Fruit fly (Drosophila melanogaster) whole organism, embryonic: ENCODE results near the gene eIF3h.
A peak's percentile ranks its signal among the peaks of the same experiment; 100 is the strongest.

Experiments used
- ATbp ChIP-seq: fragments of 200-800 bp; sonication (Bioruptor generic); optimal IDR thresholded peaks from 2 replicates; lab custom pipeline; 2017; ENCODE audit warnings: missing biosample characterization, mild to moderate bottlenecking, missing genetic modification characterization, missing genetic modification reagents
- CG10274 ChIP-seq: fragments of 200-800 bp; sonication (Bioruptor generic); optimal IDR thresholded peaks from 3 replicates; lab custom pipeline; 2017; ENCODE audit warnings: missing biosample characterization, mild to moderate bottlenecking, missing genetic modification characterization
- CG11093 ChIP-seq: fragments of 200-800 bp; sonication (Bioruptor generic); IDR thresholded peaks from 3 replicates; pipeline ENCODE4 v1.3.6; 2022; ENCODE audit warnings: missing biosample characterization, missing genetic modification characterization
- CG12942 ChIP-seq: fragments of 200-800 bp; sonication (Bioruptor generic); optimal IDR thresholded peaks from 3 replicates; lab custom pipeline; 2016; ENCODE audit warnings: missing biosample characterization, missing genetic modification characterization
- CG13287 ChIP-seq: fragments of 200-800 bp; sonication (Bioruptor generic); IDR thresholded peaks from 2 replicates; pipeline ENCODE4 v1.3.6; 2022; ENCODE audit warnings: missing biosample characterization, missing genetic modification characterization; ENCODE audit not compliant: partially characterized antibody
- CG13624 ChIP-seq: fragments of 200-800 bp; sonication (Bioruptor generic); optimal IDR thresholded peaks from 2 replicates; lab custom pipeline; 2016; ENCODE audit warnings: missing biosample characterization, missing genetic modification characterization
- CG13894 ChIP-seq: fragments of 200-800 bp; sonication (Bioruptor generic); optimal IDR thresholded peaks from 3 replicates; lab custom pipeline; 2018; ENCODE audit warnings: missing biosample characterization, mild to moderate bottlenecking, missing genetic modification characterization, moderate library complexity
- CG14860 ChIP-seq: fragments of 200-800 bp; sonication (Bioruptor generic); IDR thresholded peaks from 3 replicates; pipeline ENCODE4 v1.3.6; 2022; ENCODE audit warnings: missing biosample characterization, missing genetic modification characterization; ENCODE audit not compliant: partially characterized antibody
- CG15073 ChIP-seq: fragments of 200-800 bp; sonication (Bioruptor generic); optimal IDR thresholded peaks from 2 replicates; lab custom pipeline; 2016; ENCODE audit warnings: missing biosample characterization, missing genetic modification characterization
- CG1529 ChIP-seq: fragments of 200-800 bp; sonication (Bioruptor generic); optimal IDR thresholded peaks from 3 replicates; lab custom pipeline; 2018; ENCODE audit warnings: missing biosample characterization, missing genetic modification characterization
- CG1603 ChIP-seq: fragments of 200-800 bp; sonication (Bioruptor generic); optimal IDR thresholded peaks from 2 replicates; lab custom pipeline; 2019; ENCODE audit warnings: missing biosample characterization, mild to moderate bottlenecking, missing genetic modification characterization, moderate library complexity
- CG2875 ChIP-seq: fragments of 200-800 bp; sonication (Bioruptor generic); optimal IDR thresholded peaks from 2 replicates; lab custom pipeline; 2017; ENCODE audit warnings: missing biosample characterization, mild to moderate bottlenecking, missing genetic modification characterization, missing genetic modification reagents
- CG32532 ChIP-seq: fragments of 200-800 bp; sonication (Bioruptor generic); IDR thresholded peaks from 2 replicates; pipeline ENCODE4 v1.3.6; 2022; ENCODE audit warnings: missing biosample characterization, missing genetic modification characterization
- CG3995 ChIP-seq: fragments of 200-800 bp; sonication (Bioruptor generic); optimal IDR thresholded peaks from 3 replicates; lab custom pipeline; 2016; ENCODE audit warnings: missing biosample characterization, missing genetic modification characterization
- CG42726 ChIP-seq: fragments of 200-800 bp; sonication (Bioruptor generic); IDR thresholded peaks from 2 replicates; pipeline ENCODE4 v1.3.6; 2022; ENCODE audit warnings: missing biosample characterization, missing genetic modification characterization; ENCODE audit not compliant: partially characterized antibody
- CG5953 ChIP-seq: fragments of 200-800 bp; sonication (Bioruptor generic); IDR thresholded peaks from 2 replicates; pipeline ENCODE4 v1.3.6; 2022; ENCODE audit warnings: missing biosample characterization, missing genetic modification characterization
- CG6689 ChIP-seq: fragments of 200-800 bp; sonication (Bioruptor generic); IDR thresholded peaks from 2 replicates; pipeline ENCODE4 v1.3.6; 2022; ENCODE audit warnings: missing biosample characterization, missing genetic modification characterization
- CG7839 ChIP-seq: fragments of 200-800 bp; sonication (Bioruptor generic); optimal IDR thresholded peaks from 3 replicates; lab custom pipeline; 2018; ENCODE audit warnings: missing biosample characterization, mild to moderate bottlenecking, missing genetic modification characterization, moderate library complexity
- CG9215 ChIP-seq: fragments of 200-800 bp; sonication (Bioruptor generic); IDR thresholded peaks from 2 replicates; pipeline ENCODE4 v1.3.6; 2022; ENCODE audit warnings: missing biosample characterization, missing genetic modification characterization
- CG9437 ChIP-seq: fragments of 200-800 bp; sonication (Bioruptor generic); optimal IDR thresholded peaks from 2 replicates; lab custom pipeline; 2018; ENCODE audit warnings: missing biosample characterization, mild to moderate bottlenecking, missing genetic modification characterization
- D ChIP-seq, 2 experiments: fragments of 200-800 bp in 1 of 2; fragments of >200 bp in 1 of 2; sonication (Bioruptor generic) in 1 of 2; optimal IDR thresholded peaks; 2 replicates in 1 of 2; 3 replicates in 1 of 2; lab custom pipeline; 2017; ENCODE audit warnings: mild to moderate bottlenecking in 1 of 2, missing biosample characterization in 1 of 2, missing genetic modification characterization in 1 of 2, missing genetic modification reagents in 1 of 2
- Dfd ChIP-seq, 2 experiments: fragments of >200 bp; optimal IDR thresholded peaks; 2 replicates each; lab custom pipeline; 2017; ENCODE audit warnings: missing biosample characterization in 2 of 2, missing genetic modification characterization in 2 of 2
- Dll ChIP-seq: fragments of 200-800 bp; sonication (Bioruptor generic); IDR thresholded peaks from 4 replicates; pipeline ENCODE4 v1.3.6; 2022; ENCODE audit warnings: missing biosample characterization, missing genetic modification characterization; ENCODE audit not compliant: partially characterized antibody
- Ets65A ChIP-seq: fragments of 200-800 bp; sonication (Bioruptor generic); peaks from one replicate; lab custom pipeline; 2016; ENCODE audit warnings: missing biosample characterization, missing genetic modification characterization
- Lpt ChIP-seq: fragments of >200 bp; optimal IDR thresholded peaks from 2 replicates; lab custom pipeline; 2018; ENCODE audit warnings: missing biosample characterization, missing genetic modification characterization
- Med ChIP-seq: fragments of 200-800 bp; sonication (Bioruptor generic); peaks from one replicate; lab custom pipeline; 2016; ENCODE audit warnings: missing biosample characterization, missing genetic modification characterization, mild to moderate bottlenecking, inconsistent platforms, moderate library complexity
- Myb ChIP-seq: fragments of 200-800 bp; sonication (Bioruptor generic); optimal IDR thresholded peaks from 2 replicates; lab custom pipeline; 2016; ENCODE audit warnings: missing biosample characterization, missing genetic modification characterization
- NC2β ChIP-seq: fragments of 200-800 bp; sonication (Bioruptor generic); optimal IDR thresholded peaks from 2 replicates; lab custom pipeline; 2016; ENCODE audit warnings: missing biosample characterization, missing genetic modification characterization
- Scr ChIP-seq: fragments of 200-800 bp; sonication (Bioruptor generic); IDR thresholded peaks from 2 replicates; pipeline ENCODE4 v1.3.6; 2022; ENCODE audit warnings: missing biosample characterization, missing genetic modification characterization; ENCODE audit not compliant: partially characterized antibody
- Stat92E ChIP-seq, 3 experiments: fragments of >200 bp in 2 of 3; fragments of 200-800 bp in 1 of 3; sonication (Bioruptor generic) in 1 of 3; optimal IDR thresholded peaks; 2 replicates each; lab custom pipeline; 2017 to 2019; ENCODE audit warnings: missing biosample characterization in 3 of 3, missing genetic modification characterization in 3 of 3, mild to moderate bottlenecking in 1 of 3, moderate library complexity in 1 of 3
- ac ChIP-seq: fragments of 200-800 bp; sonication (Bioruptor generic); optimal IDR thresholded peaks from 3 replicates; lab custom pipeline; 2017; ENCODE audit warnings: missing biosample characterization, mild to moderate bottlenecking, missing genetic modification characterization
- ash1 ChIP-seq: fragments of 200-800 bp; sonication (Bioruptor generic); optimal IDR thresholded peaks from 2 replicates; lab custom pipeline; 2018; ENCODE audit warnings: missing biosample characterization, mild to moderate bottlenecking, missing genetic modification characterization
- ato ChIP-seq: fragments of 200-800 bp; sonication (Bioruptor generic); IDR thresholded peaks from 2 replicates; pipeline ENCODE4 v1.3.6; 2022; ENCODE audit warnings: missing biosample characterization, missing genetic modification characterization; ENCODE audit not compliant: partially characterized antibody
- az2 ChIP-seq: fragments of 200-800 bp; sonication (Bioruptor generic); optimal IDR thresholded peaks from 3 replicates; lab custom pipeline; 2016; ENCODE audit warnings: missing biosample characterization, missing genetic modification characterization
- dysf ChIP-seq: fragments of 200-800 bp; sonication (Bioruptor generic); IDR thresholded peaks from 3 replicates; pipeline ENCODE4 v1.3.6; 2022; ENCODE audit warnings: missing biosample characterization, missing genetic modification characterization
- gcm2 ChIP-seq: fragments of 200-800 bp; sonication (Bioruptor generic); optimal IDR thresholded peaks from 2 replicates; lab custom pipeline; 2016; ENCODE audit warnings: missing biosample characterization, missing genetic modification characterization
- gsb ChIP-seq: fragments of 200-800 bp; sonication (Bioruptor generic); IDR thresholded peaks from 2 replicates; pipeline ENCODE4 v1.3.6; 2022; ENCODE audit warnings: missing biosample characterization, missing genetic modification characterization
- gt ChIP-seq: fragments of 200-800 bp; sonication (Bioruptor generic); IDR thresholded peaks from 2 replicates; pipeline ENCODE4 v1.3.6; 2022; ENCODE audit warnings: missing biosample characterization, missing genetic modification characterization
- hb ChIP-seq: fragments of 200-800 bp; sonication (Bioruptor generic); IDR thresholded peaks from 3 replicates; pipeline ENCODE4 v1.3.6; 2022; ENCODE audit warnings: missing biosample characterization, missing genetic modification characterization; ENCODE audit not compliant: partially characterized antibody
- lbe ChIP-seq: fragments of 200-800 bp; sonication (Bioruptor generic); optimal IDR thresholded peaks from 2 replicates; lab custom pipeline; 2016; ENCODE audit warnings: missing biosample characterization, mild to moderate bottlenecking, missing genetic modification characterization
- mam ChIP-seq: fragments of 200-800 bp; sonication (Bioruptor generic); optimal IDR thresholded peaks from 3 replicates; lab custom pipeline; 2016; ENCODE audit warnings: missing biosample characterization, missing genetic modification characterization
- nau ChIP-seq: fragments of 200-800 bp; sonication (Bioruptor generic); optimal IDR thresholded peaks from 3 replicates; lab custom pipeline; 2017; ENCODE audit warnings: missing biosample characterization, mild to moderate bottlenecking, missing genetic modification characterization, missing genetic modification reagents
- oc ChIP-seq: fragments of 200-800 bp; sonication (Bioruptor generic); optimal IDR thresholded peaks from 2 replicates; lab custom pipeline; 2018; ENCODE audit warnings: missing biosample characterization, mild to moderate bottlenecking, missing genetic modification characterization, moderate library complexity
- pan ChIP-seq, 4 experiments: fragments of >200 bp in 3 of 4; fragments of 200-800 bp in 1 of 4; sonication (Bioruptor generic) in 1 of 4; optimal IDR thresholded peaks in 3 of 4; IDR thresholded peaks in 1 of 4; 2 replicates each; pipeline versions ENCODE4 v1.3.6 to Lab custom; 2017 to 2022; ENCODE audit warnings: missing biosample characterization in 2 of 4, missing genetic modification characterization in 2 of 4, mixed read lengths in 1 of 4
- rib ChIP-seq: fragments of 200-800 bp; sonication (Bioruptor generic); IDR thresholded peaks from 2 replicates; pipeline ENCODE4 v1.3.6; 2022; ENCODE audit warnings: missing biosample characterization, missing genetic modification characterization
- sim ChIP-seq: fragments of 200-800 bp; sonication (Bioruptor generic); IDR thresholded peaks from 2 replicates; pipeline ENCODE4 v1.3.6; 2022; ENCODE audit warnings: missing biosample characterization, missing genetic modification characterization
- slbo ChIP-seq: fragments of 200-800 bp; sonication (Bioruptor generic); IDR thresholded peaks from 2 replicates; pipeline ENCODE4 v1.3.6; 2022; ENCODE audit warnings: missing biosample characterization, missing genetic modification characterization
- tin ChIP-seq: fragments of 200-800 bp; sonication (Bioruptor generic); optimal IDR thresholded peaks from 3 replicates; lab custom pipeline; 2016; ENCODE audit warnings: missing biosample characterization, missing genetic modification characterization
- yki ChIP-seq: fragments of >200 bp; optimal IDR thresholded peaks from 3 replicates; lab custom pipeline; 2018

eIF3h gene

dm6 chr2L:5093772-5094350 is 41.0 kb upstream of the eIF3h start, which contains the start of gene CG5828 (continued):
- TF ChIP-seq Dll (peak; percentile 74; the same call in 3 of the 4 replicates), tin (GFP tag; lab: Kevin White, UChicago) (no peak), oc (tag; lab: Kevin White, UChicago) (no peak), Dfd (GFP tag; optimal IDR thresholded peaks at IDR 0.05; lab: Kevin White, UChicago) (no peak), Stat92E (GFP tag; optimal IDR thresholded peaks at IDR 0.05; lab: Kevin White, UChicago) (no peak), CG13894 (tag; lab: Kevin White, UChicago) (no peak), pan (optimal IDR thresholded peaks at IDR 0.05; lab: Kevin White, UChicago) (no peak), pan (GFP tag; optimal IDR thresholded peaks at IDR 0.05 in 1 of 2, IDR thresholded peaks at IDR 0.05 in 1 of 2) (no peak), CG11093 (GFP tag; lab: Robert Waterston, UW) (no peak), slbo (GFP tag; lab: Robert Waterston, UW) (no peak), CG6689 (no peak), CG14860 (no peak; the same call in 2 of the 3 replicates), hb (GFP tag; lab: Robert Waterston, UW) (peak; percentile 71; the same call in 2 of the 3 replicates), Lpt (GFP tag; lab: Kevin White, UChicago) (no peak), gsb (GFP tag; lab: Robert Waterston, UW) (no peak), rib (GFP tag; lab: Robert Waterston, UW) (no peak), CG5953 (GFP tag; lab: Robert Waterston, UW) (no peak), CG32532 (GFP tag; lab: Robert Waterston, UW) (no peak), CG7839 (tag; lab: Kevin White, UChicago) (no peak), CG10274 (GFP tag; lab: Kevin White, UChicago) (no peak), ash1 (GFP tag; lab: Kevin White, UChicago) (no peak), Med (GFP tag; lab: Kevin White, UChicago) (peak; percentile 86), CG9215 (GFP tag; lab: Robert Waterston, UW) (no peak), dysf (GFP tag; lab: Robert Waterston, UW) (no peak), mam (GFP tag; lab: Kevin White, UChicago) (no peak), gt (no peak), CG1603 (tag; lab: Kevin White, UChicago) (no peak), CG13624 (no peak), NC2β (GFP tag; lab: Kevin White, UChicago) (no peak), gcm2 (no peak), CG42726 (GFP tag; lab: Robert Waterston, UW) (peak; percentile 49; the same call in 1 of the 2 replicates), D (optimal IDR thresholded peaks at IDR 0.05; lab: Kevin White, UChicago) (no peak), D (GFP tag; optimal IDR thresholded peaks at IDR 0.05; lab: Kevin White, UChicago) (no peak), ATbp (no peak), Ets65A (no peak), CG12942 (GFP tag; lab: Kevin White, UChicago) (no peak), lbe (GFP tag; lab: Kevin White, UChicago) (no peak), Scr (GFP tag; lab: Robert Waterston, UW) (peak; percentile 79), az2 (GFP tag; lab: Kevin White, UChicago) (no peak), Myb (peak; percentile 45), CG15073 (no peak), CG3995 (no peak), CG1529 (GFP tag; lab: Kevin White, UChicago) (no peak), CG2875 (GFP tag; lab: Kevin White, UChicago) (no peak), ac (GFP tag; lab: Kevin White, UChicago) (no peak), CG9437 (no peak), sim (no peak), CG13287 (GFP tag; lab: Robert Waterston, UW) (peak; percentile 63), nau (no peak), ato (GFP tag; lab: Robert Waterston, UW) (0 out of 2 replicates have a peak, but pooled peaks have one; percentile 13), yki (lab: Kevin White, UChicago) (no peak)
